Worm (Caenorhabditis elegans) whole organism, young adult: ENCODE data around the gene R04B5.1.

Source experiments
- F10E7.11 ChIP-seq: sonication (generic microtip); optimal IDR thresholded peaks from 2 replicates; lab custom pipeline; 2017; ENCODE audit warnings: mild to moderate bottlenecking, missing genetic modification characterization, moderate library complexity, missing compliant biosample characterization
- F22D6.2 ChIP-seq: sonication (generic microtip); optimal IDR thresholded peaks from 2 replicates; lab custom pipeline; 2016; ENCODE audit warnings: mild to moderate bottlenecking, missing genetic modification characterization, missing compliant biosample characterization
- F49E8.2 ChIP-seq: sonication (generic microtip); optimal IDR thresholded peaks from 3 replicates; lab custom pipeline; 2017; ENCODE audit warnings: missing genetic modification characterization, mild to moderate bottlenecking, missing compliant biosample characterization, antibody characterized with exemption, moderate library complexity; ENCODE audit not compliant: insufficient read depth
- F55B11.4 ChIP-seq: sonication (generic microtip); optimal IDR thresholded peaks from 2 replicates; lab custom pipeline; 2016; ENCODE audit warnings: missing compliant biosample characterization, missing genetic modification characterization, borderline replicate concordance; ENCODE audit not compliant: insufficient read depth
- F57A8.1 ChIP-seq: fragments of 200-800 bp; sonication (Bioruptor generic); optimal IDR thresholded peaks from 2 replicates; lab custom pipeline; 2018; ENCODE audit warnings: mild to moderate bottlenecking, missing genetic modification characterization, moderate library complexity, missing compliant biosample characterization
- K12H6.12 ChIP-seq: fragments of 200-800 bp; sonication (Bioruptor generic); optimal IDR thresholded peaks from 2 replicates; lab custom pipeline; 2018; ENCODE audit warnings: mild to moderate bottlenecking, missing genetic modification characterization, missing compliant biosample characterization
- T07F8.4 ChIP-seq: sonication (generic microtip); optimal IDR thresholded peaks from 2 replicates; lab custom pipeline; 2016; ENCODE audit warnings: mild to moderate bottlenecking, missing genetic modification characterization, moderate library complexity, missing compliant biosample characterization
- Y53G8AR.9 ChIP-seq: fragments of 200-800 bp; sonication (Bioruptor generic); conservative IDR thresholded peaks from 2 replicates; pipeline ENCODE4 v1.3.6; 2022; ENCODE audit warnings: missing genetic modification reagents, missing genetic modification characterization, missing compliant biosample characterization
- Y56A3A.18 ChIP-seq: fragments of 200-800 bp; sonication (Bioruptor generic); IDR thresholded peaks from 2 replicates; pipeline ENCODE4 v1.3.6; 2022; ENCODE audit warnings: missing genetic modification reagents, missing genetic modification characterization, missing compliant biosample characterization
- attf-5 ChIP-seq: fragments of 200-800 bp; sonication (Bioruptor generic); optimal IDR thresholded peaks from 2 replicates; lab custom pipeline; 2018; ENCODE audit warnings: mild to moderate bottlenecking, missing genetic modification characterization, missing compliant biosample characterization
- attf-6 ChIP-seq: fragments of 200-800 bp; sonication (Bioruptor generic); IDR thresholded peaks from 2 replicates; pipeline ENCODE4 v1.3.6; 2022; ENCODE audit warnings: missing genetic modification reagents, missing genetic modification characterization, missing compliant biosample characterization
- bed-2 ChIP-seq: fragments of 200-800 bp; sonication (Bioruptor generic); IDR thresholded peaks from 2 replicates; pipeline ENCODE4 v1.3.6; 2022; ENCODE audit warnings: missing genetic modification reagents, missing genetic modification characterization, missing compliant biosample characterization
- cebp-1 ChIP-seq, 2 experiments: fragments of 200-800 bp in 1 of 2; sonication (Bioruptor generic) in 1 of 2; sonication (generic microtip) in 1 of 2; IDR thresholded peaks in 1 of 2; optimal IDR thresholded peaks in 1 of 2; 2 replicates each; pipeline versions ENCODE4 v1.3.6 to Lab custom; 2017 to 2022; ENCODE audit warnings: missing compliant biosample characterization in 2 of 2, missing genetic modification characterization in 2 of 2, mild to moderate bottlenecking in 1 of 2, missing genetic modification reagents in 1 of 2, moderate library complexity in 1 of 2
- ceh-100 ChIP-seq: fragments of 200-800 bp; sonication (Bioruptor generic); IDR thresholded peaks from 2 replicates; pipeline ENCODE4 v1.3.6; 2022; ENCODE audit warnings: missing genetic modification reagents, missing genetic modification characterization, missing compliant biosample characterization
- ceh-40 ChIP-seq: fragments of 200-800 bp; sonication (Bioruptor generic); IDR thresholded peaks from 2 replicates; pipeline ENCODE4 v1.3.6; 2022; ENCODE audit warnings: missing genetic modification characterization, missing compliant biosample characterization
- chd-7 ChIP-seq: sonication (generic microtip); optimal IDR thresholded peaks from 2 replicates; lab custom pipeline; 2016; ENCODE audit warnings: mild to moderate bottlenecking, missing genetic modification characterization, moderate library complexity, missing compliant biosample characterization
- die-1 ChIP-seq: sonication (generic microtip); optimal IDR thresholded peaks from 2 replicates; lab custom pipeline; 2016; ENCODE audit warnings: missing genotype, mild to moderate bottlenecking, missing genetic modification characterization, missing compliant biosample characterization
- efl-1 ChIP-seq: fragments of 150-350 bp; optimal IDR thresholded peaks from 2 replicates; lab custom pipeline; 2014; ENCODE audit warnings: missing biosample characterization, missing genetic modification reagents, missing genetic modification characterization
- ekl-4 ChIP-seq: fragments of 200-800 bp; sonication (Bioruptor generic); IDR thresholded peaks from 2 replicates; pipeline ENCODE4 v1.3.6; 2022; ENCODE audit warnings: missing genetic modification reagents, missing genetic modification characterization, missing compliant biosample characterization
- hlh-12 ChIP-seq: sonication (generic microtip); optimal IDR thresholded peaks from 2 replicates; lab custom pipeline; 2016; ENCODE audit warnings: missing genetic modification characterization, missing compliant biosample characterization
- hmg-1.2 ChIP-seq: fragments of 200-800 bp; sonication (Bioruptor generic); IDR thresholded peaks from 2 replicates; pipeline ENCODE4 v1.3.6; 2022; ENCODE audit warnings: missing genetic modification reagents, missing genetic modification characterization, missing compliant biosample characterization
- lag-1 ChIP-seq: fragments of 200-800 bp; sonication (Bioruptor generic); IDR thresholded peaks from 2 replicates; pipeline ENCODE4 v1.3.6; 2022; ENCODE audit warnings: missing genetic modification reagents, missing genetic modification characterization, missing compliant biosample characterization
- let-607 ChIP-seq, 2 experiments: fragments of 200-800 bp in 1 of 2; sonication (Bioruptor generic) in 1 of 2; sonication (generic microtip) in 1 of 2; optimal IDR thresholded peaks; 2 replicates each; lab custom pipeline; 2016 to 2018; ENCODE audit warnings: mild to moderate bottlenecking in 2 of 2, missing compliant biosample characterization in 2 of 2, missing genetic modification characterization in 2 of 2, moderate library complexity in 2 of 2, missing genotype in 1 of 2
- lin-40 ChIP-seq: sonication (generic microtip); optimal IDR thresholded peaks from 2 replicates; lab custom pipeline; 2016; ENCODE audit warnings: missing genetic modification characterization, mild to moderate bottlenecking, missing compliant biosample characterization, missing genotype, missing genetic modification reagents
- lir-1 ChIP-seq: fragments of 200-800 bp; sonication (Bioruptor generic); conservative IDR thresholded peaks from 2 replicates; pipeline ENCODE4 v1.3.6; 2022; ENCODE audit warnings: missing genetic modification reagents, missing genetic modification characterization, missing compliant biosample characterization
- mcd-1 ChIP-seq: fragments of 200-800 bp; sonication (Bioruptor generic); IDR thresholded peaks from 2 replicates; pipeline ENCODE4 v1.3.6; 2022; ENCODE audit warnings: missing genetic modification reagents, missing genetic modification characterization, missing compliant biosample characterization
- mel-28 ChIP-seq: sonication (generic microtip); optimal IDR thresholded peaks from 2 replicates; lab custom pipeline; 2016; ENCODE audit warnings: borderline replicate concordance, mild to moderate bottlenecking, missing genetic modification characterization, missing compliant biosample characterization
- mes-4 ChIP-seq: sonication (generic microtip); optimal IDR thresholded peaks from 2 replicates; lab custom pipeline; 2016; ENCODE audit warnings: missing genotype, missing genetic modification characterization, missing compliant biosample characterization
- nfyb-1 ChIP-seq: fragments of 200-800 bp; sonication (Bioruptor generic); IDR thresholded peaks from 2 replicates; pipeline ENCODE4 v1.3.6; 2022; ENCODE audit warnings: missing genetic modification reagents, missing genetic modification characterization, missing compliant biosample characterization
- pbrm-1 ChIP-seq: fragments of 200-800 bp; sonication (Bioruptor generic); IDR thresholded peaks from 2 replicates; pipeline ENCODE4 v1.3.6; 2022; ENCODE audit warnings: missing genetic modification reagents, missing genetic modification characterization, missing compliant biosample characterization
- rpc-1 ChIP-seq, 2 experiments: fragments of 150-350 bp in 1 of 2; sonication (generic microtip) in 1 of 2; optimal IDR thresholded peaks; 2 replicates each; lab custom pipeline; 2014 to 2018; ENCODE audit warnings: missing biosample characterization in 1 of 2, missing genetic modification characterization in 1 of 2, missing genetic modification reagents in 1 of 2, missing genotype in 1 of 2
- somi-1 ChIP-seq: fragments of 200-800 bp; sonication (Bioruptor generic); optimal IDR thresholded peaks from 2 replicates; lab custom pipeline; 2018; ENCODE audit warnings: mild to moderate bottlenecking, missing genetic modification characterization, missing compliant biosample characterization
- tbp1 ChIP-seq: fragments of 200-800 bp; sonication (Bioruptor generic); optimal IDR thresholded peaks from 2 replicates; lab custom pipeline; 2018; ENCODE audit warnings: mild to moderate bottlenecking, missing genetic modification characterization, missing compliant biosample characterization
- zim-3 ChIP-seq: sonication (generic microtip); optimal IDR thresholded peaks from 2 replicates; lab custom pipeline; 2017; ENCODE audit warnings: mild to moderate bottlenecking, missing genetic modification characterization, moderate library complexity, missing compliant biosample characterization
- ztf-22 ChIP-seq: fragments of 200-800 bp; sonication (Bioruptor generic); optimal IDR thresholded peaks from 2 replicates; lab custom pipeline; 2018; ENCODE audit warnings: mild to moderate bottlenecking, missing genetic modification characterization, moderate library complexity, missing compliant biosample characterization

The R04B5.1 gene

DNA sequence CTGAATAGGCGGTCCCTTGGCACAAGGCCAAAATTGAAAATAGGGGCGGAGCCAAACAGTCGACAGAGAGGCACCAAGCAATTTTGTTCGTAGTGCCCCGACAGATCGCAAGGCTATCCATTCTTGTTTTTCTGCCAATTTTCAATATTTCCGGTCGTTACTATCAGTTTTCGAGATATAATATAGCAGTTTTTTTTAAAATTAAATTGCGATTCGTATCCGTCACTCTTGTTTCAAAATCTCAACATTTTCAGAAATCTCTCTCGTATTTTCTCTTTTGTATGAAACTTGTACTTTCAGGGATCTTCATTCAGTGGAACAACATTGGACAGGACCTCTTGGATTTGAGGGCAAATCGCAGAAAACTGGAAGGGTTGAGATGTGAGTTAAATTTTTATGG lies 41.1 kb downstream of the R04B5.1 start, which contains the start of gene F57A8.1:
Gene F57A8.1, plus strand, starts transcription at position 301 of the 400 bp plus-strand sequence.
- TF ChIP-seq K12H6.12 = no peak
- TF ChIP-seq pbrm-1 (GFP tag; lab: Robert Waterston, UW) = no peak
- no peak for TF ChIP-seq let-607 (tag; optimal IDR thresholded peaks at IDR 0.05; lab: Kevin White, UChicago)
- no peak for TF ChIP-seq attf-6 (GFP tag; lab: Robert Waterston, UW)
- TF ChIP-seq mel-28 (tag; lab: Kevin White, UChicago) = no peak
- TF ChIP-seq ceh-100 (GFP tag; lab: Robert Waterston, UW) = no peak
- no peak for TF ChIP-seq ekl-4 (GFP tag; lab: Robert Waterston, UW)
- no peak for TF ChIP-seq rpc-1 (optimal IDR thresholded peaks at IDR 0.05; lab: Kevin White, UChicago)
- TF ChIP-seq rpc-1 (tag; optimal IDR thresholded peaks at IDR 0.05; lab: Kevin White, UChicago) = no peak
- no peak for TF ChIP-seq bed-2 (GFP tag; lab: Robert Waterston, UW)
- no peak for TF ChIP-seq efl-1 (GFP tag; lab: Kevin White, UChicago)
- TF ChIP-seq die-1 (tag; lab: Kevin White, UChicago) = no peak
- TF ChIP-seq lag-1 (GFP tag; lab: Robert Waterston, UW) = no peak
- TF ChIP-seq mcd-1 = no peak
- TF ChIP-seq mes-4 = no peak

DNA sequence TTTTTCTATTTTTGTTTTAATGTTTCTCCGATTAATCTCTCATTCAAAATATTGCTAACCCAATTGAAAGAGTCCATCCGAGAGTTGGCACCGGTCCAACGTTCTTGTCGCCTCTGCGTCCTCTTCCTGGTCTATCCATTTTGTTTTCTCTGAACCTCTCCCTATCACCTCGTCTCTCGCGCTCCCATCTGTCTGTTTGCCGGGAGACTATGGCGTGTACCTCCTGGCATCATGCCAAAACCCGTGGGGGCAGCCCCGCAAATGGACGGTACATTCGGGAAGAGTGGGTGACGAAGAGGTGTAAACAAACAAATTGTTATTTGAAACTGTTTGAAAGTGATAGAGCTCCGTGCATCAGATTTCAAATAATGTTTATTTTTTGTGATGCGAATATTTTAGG lies 41.9 kb downstream of the R04B5.1 start, which contains the start of gene T06E8.2:
Gene T06E8.2, minus strand, starts transcription at position 139 of the 400 bp plus-strand sequence.
- TF ChIP-seq lin-40 (tag; lab: Kevin White, UChicago) (peak; percentile 26), F57A8.1 (GFP tag; lab: Kevin White, UChicago) (no peak), somi-1 (GFP tag; lab: Kevin White, UChicago) (peak; percentile 66), chd-7 (peak; percentile 52), die-1 (tag; lab: Kevin White, UChicago) (peak; percentile 11), cebp-1 (GFP tag; IDR thresholded peaks at IDR 0.05; lab: Robert Waterston, UW) (no peak), cebp-1 (tag; optimal IDR thresholded peaks at IDR 0.05; lab: Kevin White, UChicago) (peak; percentile 12), hmg-1.2 (GFP tag; lab: Robert Waterston, UW) (peak; percentile 61; the same call in 1 of the 2 replicates), K12H6.12 (peak; percentile 31), hlh-12 (tag; lab: Kevin White, UChicago) (no peak), Y53G8AR.9 (GFP tag; lab: Robert Waterston, UW) (0 out of 2 replicates have a peak, but pooled peaks have one; percentile 31)

DNA sequence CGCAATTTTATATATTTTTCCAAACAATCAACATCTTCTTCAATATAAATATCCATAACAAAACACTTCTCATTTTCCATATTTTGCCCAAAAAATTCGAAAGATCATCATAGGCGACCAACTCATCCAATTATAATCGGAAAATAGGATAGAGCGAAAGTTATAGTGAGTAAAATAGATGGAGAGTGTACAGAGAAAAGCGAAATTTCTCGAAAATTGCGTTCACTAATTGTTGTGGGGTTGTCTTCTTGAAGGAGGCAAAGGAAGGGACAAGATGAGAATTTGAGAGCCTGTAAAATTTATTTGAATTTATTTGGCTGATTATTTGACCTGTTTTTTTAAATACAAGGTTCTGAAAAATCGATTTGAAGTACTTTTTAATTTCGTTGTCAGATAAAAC lies 42.6 kb downstream of the R04B5.1 start:
- TF ChIP-seq ztf-22 (GFP tag; lab: Kevin White, UChicago) = no peak
- TF ChIP-seq attf-6 (GFP tag; lab: Robert Waterston, UW) = no peak
- no peak for TF ChIP-seq lir-1 (GFP tag; lab: Robert Waterston, UW)
- no peak for TF ChIP-seq F55B11.4
- no peak for TF ChIP-seq zim-3
- no peak for TF ChIP-seq T07F8.4
- TF ChIP-seq F10E7.11 (tag; lab: Kevin White, UChicago) = no peak
- no peak for TF ChIP-seq ceh-40
- TF ChIP-seq nfyb-1 (GFP tag; lab: Robert Waterston, UW) = no peak
- TF ChIP-seq F49E8.2 = no peak
- no peak for TF ChIP-seq F22D6.2
- TF ChIP-seq F57A8.1 (GFP tag; lab: Kevin White, UChicago) = no peak
- no peak for TF ChIP-seq tbp1 (GFP tag; lab: Kevin White, UChicago)
- no peak for TF ChIP-seq attf-5 (GFP tag; lab: Kevin White, UChicago)
- TF ChIP-seq Y56A3A.18 = no peak
- TF ChIP-seq, all 124 proteins: peak for 0
